Fruit fly (Drosophila melanogaster): Measurements from ENCODE around the gene CG5447.

CG5447 gene

dm6 chr3R:26478644-26479043, 26.3 kb downstream of the CG5447 start:
- TF ChIP-seq Dfd (GFP tag; optimal IDR thresholded peaks at IDR 0.05) = peak; percentile 70
- TF ChIP-seq Myc (optimal IDR thresholded peaks at IDR 0.05) = no peak

- no peak for TF ChIP-seq Hnf4 (GFP tag; optimal IDR thresholded peaks at IDR 0.05)
- TF ChIP-seq psq (GFP tag; optimal IDR thresholded peaks at IDR 0.05) = no peak
- TF ChIP-seq Myc (optimal IDR thresholded peaks at IDR 0.05) = no peak
- TF ChIP-seq Vsx2 (GFP tag; optimal IDR thresholded peaks at IDR 0.05; ENCODE audit: partially characterized antibody) = no peak
- TF ChIP-seq foxo (GFP tag; optimal IDR thresholded peaks at IDR 0.05) = no peak
- no peak for TF ChIP-seq dmrt93B (GFP tag; optimal IDR thresholded peaks at IDR 0.05)
- no peak for TF ChIP-seq rgr (GFP tag; optimal IDR thresholded peaks at IDR 0.05)
- TF ChIP-seq Hr83 (GFP tag; optimal IDR thresholded peaks at IDR 0.05; ENCODE audit: poor library complexity, severe bottlenecking) = no peak
Observed at dm6 chr3R:26479208-26479607, 26.9 kb downstream of the CG5447 start.

dm6 chr3R:26480362-26480761, 28.0 kb downstream of the CG5447 start:
- peak; percentile 14 for TF ChIP-seq Dfd (GFP tag; optimal IDR thresholded peaks at IDR 0.05)
- no peak for TF ChIP-seq h (GFP tag; optimal IDR thresholded peaks at IDR 0.05)

- TF ChIP-seq Mio (GFP tag; optimal IDR thresholded peaks at IDR 0.05) = no peak
- no peak for TF ChIP-seq CG9705 (GFP tag; optimal IDR thresholded peaks at IDR 0.05)
- no peak for TF ChIP-seq Hnf4 (GFP tag; optimal IDR thresholded peaks at IDR 0.05)
- no peak for TF ChIP-seq h (GFP tag; optimal IDR thresholded peaks at IDR 0.05)
- no peak for TF ChIP-seq brk (GFP tag; optimal IDR thresholded peaks at IDR 0.05)
- TF ChIP-seq CrebA (GFP tag; optimal IDR thresholded peaks at IDR 0.05; ENCODE audit: borderline replicate concordance) = no peak
- no peak for TF ChIP-seq woc (GFP tag; optimal IDR thresholded peaks at IDR 0.05)
- no peak for TF ChIP-seq foxo (GFP tag; optimal IDR thresholded peaks at IDR 0.05)
Observed at dm6 chr3R:26481231-26481630, 28.9 kb downstream of the CG5447 start.

- no peak for TF ChIP-seq tai (GFP tag; optimal IDR thresholded peaks at IDR 0.05)
- no peak for TF ChIP-seq woc (GFP tag; optimal IDR thresholded peaks at IDR 0.05)
- no peak for TF ChIP-seq Hr83 (GFP tag; optimal IDR thresholded peaks at IDR 0.05; ENCODE audit: poor library complexity, severe bottlenecking)
- TF ChIP-seq br (GFP tag; optimal IDR thresholded peaks at IDR 0.05) = no peak
- no peak for TF ChIP-seq Hnf4 (GFP tag; optimal IDR thresholded peaks at IDR 0.05)
- no peak for TF ChIP-seq CG32264 (GFP tag; optimal IDR thresholded peaks at IDR 0.05)
- TF ChIP-seq HLH106 (tag; optimal IDR thresholded peaks at IDR 0.05) = peak; percentile 9
- no peak for TF ChIP-seq ey (GFP tag; optimal IDR thresholded peaks at IDR 0.05)
- no peak for TF ChIP-seq Sp1 (GFP tag; optimal IDR thresholded peaks at IDR 0.05)
- TF ChIP-seq Abd-B (GFP tag; optimal IDR thresholded peaks at IDR 0.05) = no peak
- TF ChIP-seq CG9705 (GFP tag; optimal IDR thresholded peaks at IDR 0.05) = no peak
- TF ChIP-seq Jra (GFP tag; optimal IDR thresholded peaks at IDR 0.05) = no peak
- peak in 1 of 2 experiments; percentile 40 for TF ChIP-seq foxo (GFP tag; optimal IDR thresholded peaks at IDR 0.05)
- no peak for TF ChIP-seq brk (GFP tag; optimal IDR thresholded peaks at IDR 0.05)
- TF ChIP-seq sv (GFP tag; optimal IDR thresholded peaks at IDR 0.05) = no peak
- TF ChIP-seq Myc (optimal IDR thresholded peaks at IDR 0.05) = no peak
- peak; percentile 1 for TF ChIP-seq psq (GFP tag; optimal IDR thresholded peaks at IDR 0.05)
- no peak for TF ChIP-seq sage (GFP tag; optimal IDR thresholded peaks at IDR 0.05)
- TF ChIP-seq OdsH (GFP tag; optimal IDR thresholded peaks at IDR 0.05) = no peak
- TF ChIP-seq CrebA (GFP tag; optimal IDR thresholded peaks at IDR 0.05; ENCODE audit: borderline replicate concordance) = no peak
- TF ChIP-seq Vsx2 (GFP tag; optimal IDR thresholded peaks at IDR 0.05; ENCODE audit: partially characterized antibody) = no peak
- TF ChIP-seq GATAd (GFP tag; optimal IDR thresholded peaks at IDR 0.05) = no peak
- peak; percentile 31 for TF ChIP-seq fru (GFP tag; optimal IDR thresholded peaks at IDR 0.05)
- TF ChIP-seq Dfd (GFP tag; optimal IDR thresholded peaks at IDR 0.05) = no peak
- no peak for TF ChIP-seq Hr78 (GFP tag; optimal IDR thresholded peaks at IDR 0.05)
- no peak for TF ChIP-seq Mio (GFP tag; optimal IDR thresholded peaks at IDR 0.05)
- TF ChIP-seq lola (GFP tag; optimal IDR thresholded peaks at IDR 0.05) = no peak
- TF ChIP-seq jim (GFP tag; optimal IDR thresholded peaks at IDR 0.05) = no peak
- TF ChIP-seq dl (GFP tag; optimal IDR thresholded peaks at IDR 0.05; ENCODE audit: insufficient read depth in 1 of 2, partially characterized antibody in 2 of 2) = no peak
- no peak for TF ChIP-seq pan (optimal IDR thresholded peaks at IDR 0.05)
- TF ChIP-seq h (GFP tag; optimal IDR thresholded peaks at IDR 0.05) = peak; percentile 24
- peak; percentile 13 for TF ChIP-seq rgr (GFP tag; optimal IDR thresholded peaks at IDR 0.05)
- no peak for TF ChIP-seq Dif (GFP tag; optimal IDR thresholded peaks at IDR 0.05; ENCODE audit: partially characterized antibody)
Observed at dm6 chr3R:26483657-26484056, 31.3 kb downstream of the CG5447 start.
